Worm (Caenorhabditis elegans): Measurements from ENCODE around the gene W05H9.2.

Gene W05H9.2

DNA sequence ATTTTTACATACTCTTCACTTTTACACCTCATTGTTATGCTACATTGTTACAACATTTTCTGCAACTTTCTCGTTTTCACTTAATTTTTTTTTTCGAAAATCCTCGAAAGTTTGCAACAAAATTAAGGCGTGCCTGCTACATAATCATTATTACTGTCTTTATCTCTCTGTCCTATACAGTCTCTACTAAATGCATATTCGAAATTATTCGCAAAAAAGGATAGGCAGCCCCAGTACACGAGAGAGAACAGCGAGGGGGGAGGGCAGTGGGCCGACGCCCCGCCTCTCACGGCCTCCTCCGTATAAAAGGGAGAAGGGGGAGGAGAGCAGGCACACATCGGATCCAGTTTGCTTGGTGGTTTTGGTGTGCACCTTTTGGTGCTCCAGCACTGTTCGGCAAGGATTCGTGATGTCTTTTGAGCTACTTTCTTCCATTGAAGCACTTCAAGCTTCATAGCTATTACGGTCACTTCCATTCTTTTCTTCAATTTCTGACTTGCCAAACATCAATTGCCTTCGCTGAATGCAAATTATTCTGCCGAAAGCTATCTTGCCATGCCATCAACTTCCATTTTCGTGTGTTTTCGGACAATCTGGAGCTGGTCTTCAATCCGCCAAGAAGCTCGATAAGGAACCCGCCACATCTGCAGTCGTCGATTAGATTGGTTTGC lies 14.8 kb upstream of the W05H9.2 start (continued):
- TF ChIP-seq snpc-1.3 (tag; optimal IDR thresholded peaks at IDR 0.05; ENCODE audit: insufficient read depth) (no peak), ceh-100 (GFP tag; IDR thresholded peaks at IDR 0.05) (no peak), hlh-12 (tag; optimal IDR thresholded peaks at IDR 0.05) (no peak), nfya-2 (GFP tag; IDR thresholded peaks at IDR 0.05) (no peak), bed-2 (GFP tag; IDR thresholded peaks at IDR 0.05) (no peak), snpc-3.4 (tag; optimal IDR thresholded peaks at IDR 0.05) (no peak), attf-3 (GFP tag; conservative IDR thresholded peaks at IDR 0.05) (no peak), ztf-28 (GFP tag; IDR thresholded peaks at IDR 0.05) (no peak), T07F8.4 (tag; optimal IDR thresholded peaks at IDR 0.05) (no peak), sptf-2 (GFP tag; optimal IDR thresholded peaks at IDR 0.05) (no peak), ceh-79 (tag; optimal IDR thresholded peaks at IDR 0.05) (no peak), F57C9.4 (tag; optimal IDR thresholded peaks at IDR 0.05) (peak; percentile 26), F57A8.1 (GFP tag; optimal IDR thresholded peaks at IDR 0.05) (no peak), unc-130 (GFP tag; optimal IDR thresholded peaks at IDR 0.05) (no peak), unc-62 (GFP tag; optimal IDR thresholded peaks at IDR 0.05) (peak; percentile 6), Y95B8A.8 (GFP tag; IDR thresholded peaks at IDR 0.05) (0 out of 2 replicates have a peak, but pooled peaks have one; percentile 47), nhr-179 (tag; optimal IDR thresholded peaks at IDR 0.05) (no peak), F10E7.11 (tag; optimal IDR thresholded peaks at IDR 0.05) (no peak), F52B5.7 (tag; optimal IDR thresholded peaks at IDR 0.05) (peak; percentile 34), Y56A3A.18 (GFP tag; IDR thresholded peaks at IDR 0.05) (0 out of 2 replicates have a peak, but pooled peaks have one; percentile 41), tbx-9 (tag; optimal IDR thresholded peaks at IDR 0.05; ENCODE audit: borderline replicate concordance) (no peak), T26A5.8 (tag; optimal IDR thresholded peaks at IDR 0.05) (no peak), egrh-3 (GFP tag; IDR thresholded peaks at IDR 0.05) (peak; percentile 85), xnd-1 (tag; optimal IDR thresholded peaks at IDR 0.05) (no peak), athp-1 (tag; optimal IDR thresholded peaks at IDR 0.05) (no peak), mes-4 (tag; optimal IDR thresholded peaks at IDR 0.05) (no peak), B0019.2 (GFP tag; conservative IDR thresholded peaks at IDR 0.05) (no peak), zfh-2 (GFP tag; conservative IDR thresholded peaks at IDR 0.05) (peak; percentile 90), tbp1 (GFP tag; optimal IDR thresholded peaks at IDR 0.05) (peak; percentile 53), ceh-27 (GFP tag; optimal IDR thresholded peaks at IDR 0.05) (peak; percentile 4), mxl-1 (tag; optimal IDR thresholded peaks at IDR 0.05) (no peak), hmg-20 (GFP tag; IDR thresholded peaks at IDR 0.05) (no peak; the same call in none of the 2 replicates), F39B2.1 (GFP tag; IDR thresholded peaks at IDR 0.05) (no peak), ztf-22 (GFP tag; optimal IDR thresholded peaks at IDR 0.05) (peak; percentile 26), lsl-1 (GFP tag; optimal IDR thresholded peaks at IDR 0.05) (no peak), K11D2.4 (GFP tag; IDR thresholded peaks at IDR 0.05) (peak; percentile 48), lag-1 (GFP tag; IDR thresholded peaks at IDR 0.05) (no peak), F33H1.4 (GFP tag; IDR thresholded peaks at IDR 0.05) (no peak), gei-17 (GFP tag; optimal IDR thresholded peaks at IDR 0.05) (peak; percentile 66), ceh-58 (GFP tag; IDR thresholded peaks at IDR 0.05) (no peak), die-1 (tag; optimal IDR thresholded peaks at IDR 0.05) (no peak), ama-1 (optimal IDR thresholded peaks at IDR 0.05) (peak; percentile 98), ama-1 (GFP tag; optimal IDR thresholded peaks at IDR 0.05) (peak in 1 of 2 experiments; percentile 34), ZK185.1 (tag; optimal IDR thresholded peaks at IDR 0.05; ENCODE audit: poor library complexity, severe bottlenecking) (no peak), chd-7 (tag; optimal IDR thresholded peaks at IDR 0.05) (peak; percentile 30), snpc-4 (GFP tag; optimal IDR thresholded peaks at IDR 0.05) (no peak), snpc-4 (tag; optimal IDR thresholded peaks at IDR 0.05) (no peak), attf-6 (GFP tag; IDR thresholded peaks at IDR 0.05) (no peak), F49E8.2 (tag; optimal IDR thresholded peaks at IDR 0.05; ENCODE audit: insufficient read depth) (no peak)

All from whole organism, young adult.